Fruit fly (Drosophila melanogaster) whole organism, embryonic: ENCODE results near the gene CG32448.

Experiments used
- ATbp ChIP-seq: fragments of 200-800 bp; sonication (Bioruptor generic); optimal IDR thresholded peaks from 2 replicates; lab custom pipeline; 2017; ENCODE audit warnings: missing biosample characterization, mild to moderate bottlenecking, missing genetic modification characterization, missing genetic modification reagents
- Ada2b ChIP-seq: fragments of 200-800 bp; sonication (Bioruptor generic); IDR thresholded peaks from 2 replicates; pipeline ENCODE4 v1.3.6; 2022; ENCODE audit warnings: missing biosample characterization, missing genetic modification characterization
- CG1024 ChIP-seq: fragments of 200-800 bp; sonication (Bioruptor generic); IDR thresholded peaks from 2 replicates; pipeline ENCODE4 v1.3.6; 2022; ENCODE audit warnings: missing biosample characterization, missing genetic modification characterization
- CG10366 ChIP-seq: fragments of 200-800 bp; sonication (Bioruptor generic); IDR thresholded peaks from 2 replicates; pipeline ENCODE4 v1.3.6; 2022; ENCODE audit warnings: missing biosample characterization, missing genetic modification characterization
- CG10654 ChIP-seq: fragments of 200-800 bp; sonication (Bioruptor generic); optimal IDR thresholded peaks from 2 replicates; lab custom pipeline; 2016; ENCODE audit warnings: missing biosample characterization, missing genetic modification characterization
- CG12942 ChIP-seq: fragments of 200-800 bp; sonication (Bioruptor generic); optimal IDR thresholded peaks from 3 replicates; lab custom pipeline; 2016; ENCODE audit warnings: missing biosample characterization, missing genetic modification characterization
- CG13775 ChIP-seq: fragments of 200-800 bp; sonication (Bioruptor generic); optimal IDR thresholded peaks from 3 replicates; lab custom pipeline; 2017; ENCODE audit warnings: missing biosample characterization, mild to moderate bottlenecking, missing genetic modification characterization
- CG14014 ChIP-seq: fragments of 200-800 bp; sonication (Bioruptor generic); IDR thresholded peaks from 2 replicates; pipeline ENCODE4 v1.3.6; 2022; ENCODE audit warnings: missing biosample characterization, missing genetic modification characterization
- CG14441 ChIP-seq: fragments of 200-800 bp; sonication (Bioruptor generic); IDR thresholded peaks from 2 replicates; pipeline ENCODE4 v1.3.6; 2022; ENCODE audit warnings: missing biosample characterization, missing genetic modification characterization
- CG14965 ChIP-seq: fragments of 200-800 bp; sonication (Bioruptor generic); optimal IDR thresholded peaks from 2 replicates; lab custom pipeline; 2016; ENCODE audit warnings: missing biosample characterization, missing genetic modification characterization, borderline replicate concordance
- CG15011 ChIP-seq: fragments of 200-800 bp; sonication (Bioruptor generic); optimal IDR thresholded peaks from 3 replicates; lab custom pipeline; 2018; ENCODE audit warnings: missing biosample characterization, mild to moderate bottlenecking, missing genetic modification characterization
- CG1603 ChIP-seq: fragments of 200-800 bp; sonication (Bioruptor generic); optimal IDR thresholded peaks from 2 replicates; lab custom pipeline; 2019; ENCODE audit warnings: missing biosample characterization, mild to moderate bottlenecking, missing genetic modification characterization, moderate library complexity
- CG1647 ChIP-seq: fragments of 200-800 bp; sonication (Bioruptor generic); optimal IDR thresholded peaks from 3 replicates; lab custom pipeline; 2016; ENCODE audit warnings: missing biosample characterization, missing genetic modification characterization
- CG17328 ChIP-seq: fragments of 200-800 bp; sonication (Bioruptor generic); IDR thresholded peaks from 2 replicates; pipeline ENCODE4 v1.3.6; 2022; ENCODE audit warnings: missing biosample characterization, missing genetic modification characterization
- CG17361 ChIP-seq: fragments of 200-800 bp; sonication (Bioruptor generic); IDR thresholded peaks from 3 replicates; pipeline ENCODE4 v1.3.6; 2022; ENCODE audit warnings: missing biosample characterization, missing genetic modification characterization
- CG17912 ChIP-seq: fragments of 200-800 bp; sonication (Bioruptor generic); optimal IDR thresholded peaks from 2 replicates; lab custom pipeline; 2018; ENCODE audit warnings: missing biosample characterization, mild to moderate bottlenecking, missing genetic modification characterization
- CG2202 ChIP-seq: fragments of 200-800 bp; sonication (Bioruptor generic); optimal IDR thresholded peaks from 2 replicates; lab custom pipeline; 2018; ENCODE audit warnings: missing biosample characterization, mild to moderate bottlenecking, missing genetic modification characterization
- CG31365 ChIP-seq: fragments of 200-800 bp; sonication (Bioruptor generic); optimal IDR thresholded peaks from 2 replicates; lab custom pipeline; 2018; ENCODE audit warnings: missing biosample characterization, mild to moderate bottlenecking, missing genetic modification characterization
- CG3281 ChIP-seq: fragments of 200-800 bp; sonication (Bioruptor generic); optimal IDR thresholded peaks from 3 replicates; lab custom pipeline; 2017; ENCODE audit warnings: missing biosample characterization, mild to moderate bottlenecking, missing genetic modification characterization
- CG34376 ChIP-seq: fragments of 200-800 bp; sonication (Bioruptor generic); optimal IDR thresholded peaks from 2 replicates; lab custom pipeline; 2018; ENCODE audit warnings: missing biosample characterization, mild to moderate bottlenecking, missing genetic modification characterization
- CG43689 ChIP-seq: fragments of 200-800 bp; sonication (Bioruptor generic); IDR thresholded peaks from 2 replicates; pipeline ENCODE4 v1.3.6; 2022; ENCODE audit warnings: missing biosample characterization, missing genetic modification characterization
- CG8944 ChIP-seq: fragments of 200-800 bp; sonication (Bioruptor generic); optimal IDR thresholded peaks from 3 replicates; lab custom pipeline; 2016; ENCODE audit warnings: missing biosample characterization, missing genetic modification characterization
- E2f1 ChIP-seq: fragments of 200-800 bp; sonication (Bioruptor generic); IDR thresholded peaks from 2 replicates; pipeline ENCODE4 v1.3.6; 2022; ENCODE audit warnings: missing biosample characterization, missing genetic modification characterization
- Elba2 ChIP-seq: fragments of 200-800 bp; sonication (Bioruptor generic); optimal IDR thresholded peaks from 3 replicates; lab custom pipeline; 2016; ENCODE audit warnings: missing biosample characterization, missing genetic modification characterization
- Ets65A ChIP-seq: fragments of 200-800 bp; sonication (Bioruptor generic); peaks from one replicate; lab custom pipeline; 2016; ENCODE audit warnings: missing biosample characterization, missing genetic modification characterization
- Fer1 ChIP-seq: fragments of 200-800 bp; sonication (Bioruptor generic); optimal IDR thresholded peaks from 2 replicates; lab custom pipeline; 2017; ENCODE audit warnings: missing biosample characterization, mild to moderate bottlenecking, missing genetic modification characterization
- HLH4C ChIP-seq: fragments of 200-800 bp; sonication (Bioruptor generic); IDR thresholded peaks from 3 replicates; pipeline ENCODE4 v1.3.6; 2022; ENCODE audit warnings: missing biosample characterization, missing genetic modification characterization; ENCODE audit not compliant: partially characterized antibody
- HmgZ ChIP-seq: fragments of 200-800 bp; sonication (Bioruptor generic); optimal IDR thresholded peaks from 2 replicates; lab custom pipeline; 2018; ENCODE audit warnings: missing biosample characterization, mild to moderate bottlenecking, missing genetic modification characterization
- Mes4 ChIP-seq: fragments of 200-800 bp; sonication (Bioruptor generic); optimal IDR thresholded peaks from 2 replicates; lab custom pipeline; 2016; ENCODE audit warnings: missing biosample characterization, missing genetic modification characterization
- Mrtf ChIP-seq: fragments of 200-800 bp; sonication (Bioruptor generic); IDR thresholded peaks from 3 replicates; pipeline ENCODE4 v1.3.6; 2022; ENCODE audit warnings: missing biosample characterization, missing genetic modification characterization
- NFAT ChIP-seq: fragments of 200-800 bp; sonication (Bioruptor generic); IDR thresholded peaks from 2 replicates; pipeline ENCODE4 v1.3.6; 2022; ENCODE audit warnings: missing biosample characterization, missing genetic modification characterization
- Nf-YC ChIP-seq: fragments of 200-800 bp; optimal IDR thresholded peaks from 3 replicates; lab custom pipeline; 2019; ENCODE audit warnings: missing biosample characterization, mild to moderate bottlenecking, missing genetic modification characterization, moderate library complexity
- NfI ChIP-seq: fragments of 200-800 bp; sonication (Bioruptor generic); optimal IDR thresholded peaks from 3 replicates; lab custom pipeline; 2018; ENCODE audit warnings: missing biosample characterization, mild to moderate bottlenecking, missing genetic modification characterization, moderate library complexity
- Pdp1 ChIP-seq, 2 experiments: fragments of 200-800 bp; sonication (Bioruptor generic); optimal IDR thresholded peaks; 3 replicates each; lab custom pipeline; 2016; ENCODE audit warnings: missing biosample characterization in 2 of 2, missing genetic modification characterization in 2 of 2, mild to moderate bottlenecking in 1 of 2, moderate library complexity in 1 of 2
- Ptx1 ChIP-seq: fragments of 200-800 bp; sonication (Bioruptor generic); IDR thresholded peaks from 2 replicates; pipeline ENCODE4 v1.3.6; 2022; ENCODE audit warnings: missing biosample characterization, missing genetic modification characterization
- Scr ChIP-seq: fragments of 200-800 bp; sonication (Bioruptor generic); IDR thresholded peaks from 2 replicates; pipeline ENCODE4 v1.3.6; 2022; ENCODE audit warnings: missing biosample characterization, missing genetic modification characterization; ENCODE audit not compliant: partially characterized antibody
- Tbp ChIP-seq: fragments of >200 bp; optimal IDR thresholded peaks from 2 replicates; lab custom pipeline; 2018; ENCODE audit warnings: missing biosample characterization, missing genetic modification characterization
- ewg ChIP-seq: fragments of 200-800 bp; sonication (Bioruptor generic); optimal IDR thresholded peaks from 3 replicates; lab custom pipeline; 2017; ENCODE audit warnings: mild to moderate bottlenecking, missing biosample characterization, missing genetic modification reagents, missing genetic modification characterization
- gcm ChIP-seq: fragments of 200-800 bp; sonication (Bioruptor generic); optimal IDR thresholded peaks from 2 replicates; lab custom pipeline; 2019; ENCODE audit warnings: missing biosample characterization, mild to moderate bottlenecking, missing genetic modification characterization, moderate library complexity
- kah ChIP-seq: fragments of 200-800 bp; sonication (Bioruptor generic); optimal IDR thresholded peaks from 2 replicates; lab custom pipeline; 2018; ENCODE audit warnings: missing biosample characterization, mild to moderate bottlenecking, missing genetic modification characterization
- kay ChIP-seq: fragments of 200-800 bp; sonication (Bioruptor generic); optimal IDR thresholded peaks from 2 replicates; lab custom pipeline; 2016; ENCODE audit warnings: missing biosample characterization, missing genetic modification characterization
- lilli ChIP-seq: fragments of 200-800 bp; sonication (Bioruptor generic); optimal IDR thresholded peaks from 3 replicates; lab custom pipeline; 2016; ENCODE audit warnings: missing biosample characterization, missing genetic modification characterization
- luna ChIP-seq: fragments of 200-800 bp; sonication (Bioruptor generic); optimal IDR thresholded peaks from 2 replicates; lab custom pipeline; 2016; ENCODE audit warnings: missing biosample characterization, missing genetic modification characterization
- nom ChIP-seq: fragments of 200-800 bp; sonication (Bioruptor generic); optimal IDR thresholded peaks from 2 replicates; lab custom pipeline; 2017; ENCODE audit warnings: missing biosample characterization, missing genetic modification characterization, mild to moderate bottlenecking, moderate library complexity, missing genetic modification reagents
- rib ChIP-seq: fragments of 200-800 bp; sonication (Bioruptor generic); IDR thresholded peaks from 2 replicates; pipeline ENCODE4 v1.3.6; 2022; ENCODE audit warnings: missing biosample characterization, missing genetic modification characterization
- shn ChIP-seq: fragments of 200-800 bp; sonication (Bioruptor generic); optimal IDR thresholded peaks from 3 replicates; lab custom pipeline; 2016; ENCODE audit warnings: missing biosample characterization, missing genetic modification characterization
- sima ChIP-seq: fragments of 200-800 bp; sonication (Bioruptor generic); optimal IDR thresholded peaks from 2 replicates; lab custom pipeline; 2016; ENCODE audit warnings: missing biosample characterization, missing genetic modification characterization
- tll ChIP-seq, 2 experiments: fragments of 200-800 bp in 1 of 2; fragments of >200 bp in 1 of 2; sonication (Bioruptor generic) in 1 of 2; optimal IDR thresholded peaks; 2 replicates each; lab custom pipeline; 2017 to 2019; ENCODE audit warnings: missing biosample characterization in 2 of 2, missing genetic modification characterization in 2 of 2, mild to moderate bottlenecking in 1 of 2, moderate library complexity in 1 of 2
- wor ChIP-seq: fragments of 200-800 bp; sonication (Bioruptor generic); IDR thresholded peaks from 2 replicates; pipeline ENCODE4 v1.3.6; 2022; ENCODE audit warnings: missing biosample characterization, missing genetic modification characterization

Gene CG32448

dm6 chr3L:21824725-21825353, 3.4 kb downstream of the CG32448 start, which contains the start of gene eIF2A (continued):
- TF ChIP-seq tll (GFP tag; optimal IDR thresholded peaks at IDR 0.05; lab: Kevin White, UChicago), result no peak
- TF ChIP-seq CG14014, result peak; percentile 49
- TF ChIP-seq HmgZ (tag; lab: Kevin White, UChicago), result peak; percentile 94
- peak; percentile 3 for TF ChIP-seq CG31365
- TF ChIP-seq kah (GFP tag; lab: Kevin White, UChicago), result peak; percentile 53
- TF ChIP-seq luna (GFP tag; lab: Kevin White, UChicago), result peak; percentile 36
- no peak for TF ChIP-seq Mrtf
- TF ChIP-seq CG10654 (GFP tag; lab: Kevin White, UChicago), result peak; percentile 42
- no peak for TF ChIP-seq ATbp
- TF ChIP-seq NfI (GFP tag; lab: Kevin White, UChicago), result peak; percentile 77
- peak; percentile 73 for TF ChIP-seq Scr (GFP tag; lab: Robert Waterston, UW)
- no peak for TF ChIP-seq CG43689 (GFP tag; lab: Robert Waterston, UW)
- peak; percentile 42 for TF ChIP-seq gcm
- TF ChIP-seq CG2202 (tag; lab: Kevin White, UChicago), result peak; percentile 46
- TF ChIP-seq wor (GFP tag; lab: Robert Waterston, UW), result no peak
- TF ChIP-seq Pdp1 (GFP tag; optimal IDR thresholded peaks at IDR 0.05; lab: Kevin White, UChicago), result peak; percentile 41 to 55
- peak; percentile 27 for TF ChIP-seq ewg (GFP tag; lab: Kevin White, UChicago)
- peak; percentile 24; the same call in 1 of the 2 replicates for TF ChIP-seq CG14441 (GFP tag; lab: Robert Waterston, UW)
- TF ChIP-seq kay (GFP tag; lab: Kevin White, UChicago), result peak; percentile 17
- peak; percentile 92 for TF ChIP-seq CG1603 (tag; lab: Kevin White, UChicago)
- TF ChIP-seq shn (GFP tag; lab: Kevin White, UChicago), result peak; percentile 53
- peak; percentile 58 for TF ChIP-seq CG17328
- 0 out of 2 replicates have a peak, but pooled peaks have one; percentile 14 for TF ChIP-seq Ada2b (GFP tag; lab: Robert Waterston, UW)
- peak; percentile 45; the same call in 1 of the 2 replicates for TF ChIP-seq Ptx1
- peak; percentile 72 for TF ChIP-seq Nf-YC (tag; lab: Kevin White, UChicago)
- TF ChIP-seq CG3281 (GFP tag; lab: Kevin White, UChicago), result peak; percentile 50
- TF ChIP-seq Mes4 (GFP tag; lab: Kevin White, UChicago), result peak; percentile 51
- peak; percentile 72 for TF ChIP-seq Fer1 (GFP tag; lab: Kevin White, UChicago)
- TF ChIP-seq CG17361 (GFP tag; lab: Robert Waterston, UW), result peak; percentile 9; the same call in 1 of the 3 replicates
- TF ChIP-seq CG8944 (GFP tag; lab: Kevin White, UChicago), result peak; percentile 38
- no peak for TF ChIP-seq CG14965
- peak; percentile 69 for TF ChIP-seq NFAT (GFP tag; lab: Robert Waterston, UW)
- TF ChIP-seq CG34376 (GFP tag; lab: Kevin White, UChicago), result peak; percentile 51
- peak; percentile 38 for TF ChIP-seq CG1647 (GFP tag; lab: Kevin White, UChicago)
- TF ChIP-seq rib (GFP tag; lab: Robert Waterston, UW), result peak; percentile 60; the same call in 1 of the 2 replicates
- TF ChIP-seq Ets65A, result peak; percentile 94
- no peak for TF ChIP-seq Tbp (GFP tag; lab: Kevin White, UChicago)
- TF ChIP-seq sima (GFP tag; lab: Kevin White, UChicago), result no peak
- 0 out of 2 replicates have a peak, but pooled peaks have one; percentile 29 for TF ChIP-seq CG1024
- peak; percentile 74 for TF ChIP-seq nom (GFP tag; lab: Kevin White, UChicago)
- no peak for TF ChIP-seq CG15011
- peak; percentile 31 for TF ChIP-seq CG12942
- TF ChIP-seq Elba2 (GFP tag; lab: Kevin White, UChicago), result no peak
- TF ChIP-seq CG13775, result peak; percentile 27
- peak; percentile 71 for TF ChIP-seq HLH4C (GFP tag; lab: Robert Waterston, UW)
- TF ChIP-seq CG17912 (GFP tag; lab: Kevin White, UChicago), result peak; percentile 80
- peak; percentile 60 for TF ChIP-seq lilli
- TF ChIP-seq E2f1 (GFP tag; lab: Robert Waterston, UW), result peak; percentile 33; the same call in 1 of the 2 replicates
- TF ChIP-seq CG10366 (GFP tag; lab: Robert Waterston, UW), result peak; percentile 28; the same call in 1 of the 2 replicates
